Worm (Caenorhabditis elegans): ENCODE data around the gene zim-1.

ce11 chrIV:10511432-10511831, 35.5 kb upstream of the zim-1 start:
- TF ChIP-seq cog-1 (tag; optimal IDR thresholded peaks at IDR 0.05) = no peak
- no peak for TF ChIP-seq ztf-23 (GFP tag; IDR thresholded peaks at IDR 0.05)
- no peak for TF ChIP-seq tab-1 (GFP tag; IDR thresholded peaks at IDR 0.05)
- no peak for TF ChIP-seq ref-1 (GFP tag; conservative IDR thresholded peaks at IDR 0.05)
- no peak for TF ChIP-seq klf-2 (GFP tag; conservative IDR thresholded peaks at IDR 0.05)
- no peak for TF ChIP-seq flt-1 (GFP tag; IDR thresholded peaks at IDR 0.05)

Data from whole organism, midembryonic.